Worm (Caenorhabditis elegans) whole organism, L2 larva: ENCODE results near the gene R02F11.2.

Experiments
- ZK546.5 ChIP-seq: sonication (generic microtip); optimal IDR thresholded peaks from 2 replicates; lab custom pipeline; 2017; ENCODE audit warnings: missing biosample characterization, missing genetic modification characterization
- blmp-1 ChIP-seq: sonication (generic microtip); optimal IDR thresholded peaks from 2 replicates; lab custom pipeline; 2017; ENCODE audit warnings: missing genetic modification characterization, mild to moderate bottlenecking, missing compliant biosample characterization, antibody characterized with exemption, moderate library complexity; ENCODE audit not compliant: insufficient read depth
- dmd-4 ChIP-seq: sonication (generic microtip); optimal IDR thresholded peaks from 2 replicates; lab custom pipeline; 2017; ENCODE audit warnings: missing biosample characterization, missing genetic modification characterization
- egl-27 ChIP-seq: sonication (generic microtip); optimal IDR thresholded peaks from 3 replicates; lab custom pipeline; 2017; ENCODE audit warnings: missing biosample characterization, missing genetic modification reagents, missing genetic modification characterization
- fos-1 ChIP-seq: fragments of 150-350 bp; optimal IDR thresholded peaks from 2 replicates; lab custom pipeline; 2014; ENCODE audit warnings: missing biosample characterization, missing genetic modification characterization
- lin-39 ChIP-seq: fragments of 150-350 bp; optimal IDR thresholded peaks from 2 replicates; lab custom pipeline; 2014; ENCODE audit warnings: missing biosample characterization, missing genetic modification reagents, missing genetic modification characterization
- mdl-1 ChIP-seq, 2 experiments: fragments of 150-350 bp in 1 of 2; sonication (generic microtip) in 1 of 2; optimal IDR thresholded peaks; 2 replicates each; lab custom pipeline; 2017; ENCODE audit warnings: missing biosample characterization in 2 of 2, missing genetic modification characterization in 2 of 2
- nhr-25 ChIP-seq: fragments of 150-350 bp; sonication (generic microtip); optimal IDR thresholded peaks from 3 replicates; lab custom pipeline; 2014; ENCODE audit warnings: missing biosample characterization, missing genetic modification characterization
- nhr-77 ChIP-seq: fragments of 150-350 bp; optimal IDR thresholded peaks from 2 replicates; lab custom pipeline; 2014; ENCODE audit warnings: missing biosample characterization, missing genetic modification characterization
- peb-1 ChIP-seq: fragments of 150-350 bp; optimal IDR thresholded peaks from 2 replicates; lab custom pipeline; 2014; ENCODE audit warnings: missing biosample characterization, missing genetic modification characterization
- snpc-4 ChIP-seq: fragments of 150-350 bp; optimal IDR thresholded peaks from 2 replicates; lab custom pipeline; 2014; ENCODE audit warnings: missing biosample characterization, missing genetic modification characterization
- unc-55 ChIP-seq: fragments of 150-350 bp; sonication (generic microtip); optimal IDR thresholded peaks from 3 replicates; lab custom pipeline; 2014; ENCODE audit warnings: missing biosample characterization, missing genetic modification reagents, missing genetic modification characterization
- zag-1 ChIP-seq: fragments of 150-350 bp; optimal IDR thresholded peaks from 2 replicates; lab custom pipeline; 2014; ENCODE audit warnings: missing biosample characterization, missing genetic modification characterization

DNA sequence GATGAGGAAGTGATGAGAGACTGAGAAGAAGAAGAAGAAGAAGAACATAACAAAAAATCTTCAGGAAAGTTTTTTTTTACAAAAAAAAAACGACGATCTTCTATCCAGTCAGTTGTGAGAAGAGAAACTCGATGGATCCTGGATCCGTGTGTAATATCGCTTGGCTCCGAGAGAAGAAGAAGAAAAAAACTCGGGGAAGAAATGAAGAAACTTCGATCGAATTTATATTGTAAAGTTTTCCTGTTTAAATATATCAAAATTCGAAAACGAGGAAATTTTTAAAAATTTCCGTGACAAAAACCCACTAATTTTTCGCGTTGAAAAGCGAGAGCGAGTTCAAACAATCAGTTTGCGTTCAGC is 28.9 kb downstream of the R02F11.2 start, which contains the start of gene adss-1:
- TF ChIP-seq egl-27 (tag; lab: Kevin White, UChicago), result no peak
- no peak for TF ChIP-seq blmp-1 (tag; lab: Kevin White, UChicago)
- no peak for TF ChIP-seq mdl-1 (tag; optimal IDR thresholded peaks at IDR 0.05; lab: Kevin White, UChicago)
- no peak for TF ChIP-seq fos-1 (tag; lab: Kevin White, UChicago)
- no peak for TF ChIP-seq unc-55 (GFP tag; lab: Kevin White, UChicago)
- TF ChIP-seq nhr-25 (tag; lab: Kevin White, UChicago), result no peak
- TF ChIP-seq lin-39 (tag; lab: Kevin White, UChicago), result no peak
- TF ChIP-seq snpc-4 (tag; lab: Kevin White, UChicago), result no peak
- TF ChIP-seq dmd-4 (tag; lab: Kevin White, UChicago), result no peak
- TF ChIP-seq zag-1 (tag; lab: Kevin White, UChicago), result no peak
- no peak for TF ChIP-seq nhr-77
- no peak for TF ChIP-seq peb-1 (tag; lab: Kevin White, UChicago)
- TF ChIP-seq ZK546.5 (tag; lab: Kevin White, UChicago), result no peak
